Worm (Caenorhabditis elegans): Measurements from ENCODE around the gene chil-5.

Gene chil-5

ce11 chrII:9895173-9895572 lies 35.7 kb upstream of the chil-5 start:
- no peak for TF ChIP-seq zip-8 (tag; optimal IDR thresholded peaks at IDR 0.05)

- TF ChIP-seq unc-62 (GFP tag; optimal IDR thresholded peaks at IDR 0.05), result no peak
- no peak for TF ChIP-seq drap-1 (GFP tag; optimal IDR thresholded peaks at IDR 0.05)
- TF ChIP-seq nhr-76 (tag; optimal IDR thresholded peaks at IDR 0.05), result no peak
Observed at ce11 chrII:9894435-9894834, 35.0 kb upstream of the chil-5 start, which contains the start of gene F26C11.1. Gene F26C11.1 (plus strand): TSS chrII:9894735.

DNA sequence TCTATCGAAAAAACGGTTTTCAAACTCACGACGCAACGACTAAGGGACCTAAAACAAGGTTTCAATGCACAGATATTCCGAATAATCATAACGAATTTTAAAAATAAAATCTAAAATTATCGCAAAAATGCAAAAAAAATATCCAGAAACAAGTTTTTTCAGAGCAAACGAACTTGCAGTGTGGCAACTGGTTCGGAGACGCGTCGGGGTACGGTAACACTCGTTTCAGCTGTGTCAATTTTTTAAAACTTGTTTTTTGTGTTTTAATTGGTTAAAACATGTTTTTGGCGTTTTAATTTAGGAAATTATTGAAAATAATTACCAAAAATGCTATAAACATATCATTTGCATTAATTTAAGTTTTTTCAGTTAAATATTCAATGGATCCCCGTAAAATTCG lies 32.9 kb upstream of the chil-5 start, which contains the start of gene C08H9.16:
Gene C08H9.16, plus strand, starts transcription at position 370 of the 400 bp plus-strand sequence.
- TF ChIP-seq nhr-2 (tag; optimal IDR thresholded peaks at IDR 0.05), result no peak
- TF ChIP-seq hlh-1 (tag; optimal IDR thresholded peaks at IDR 0.05), result peak; percentile 59
- TF ChIP-seq unc-62 (GFP tag; optimal IDR thresholded peaks at IDR 0.05), result no peak
- TF ChIP-seq lin-13 (tag; optimal IDR thresholded peaks at IDR 0.05), result peak; percentile 11
- TF ChIP-seq tbx-8 (GFP tag; optimal IDR thresholded peaks at IDR 0.05), result no peak
- TF ChIP-seq lsy-2 (tag; optimal IDR thresholded peaks at IDR 0.05), result peak; percentile 95
- TF ChIP-seq sptf-1 (tag; optimal IDR thresholded peaks at IDR 0.05), result no peak
- TF ChIP-seq unc-39 (tag; optimal IDR thresholded peaks at IDR 0.05), result no peak
- no peak for TF ChIP-seq mab-5 (tag; optimal IDR thresholded peaks at IDR 0.05)
- TF ChIP-seq pha-4 (tag; optimal IDR thresholded peaks at IDR 0.05), result no peak
- TF ChIP-seq lin-32 (GFP tag; optimal IDR thresholded peaks at IDR 0.05), result no peak
- no peak for TF ChIP-seq ztf-11 (tag; optimal IDR thresholded peaks at IDR 0.05)
- peak; percentile 36 for TF ChIP-seq mep-1 (tag; optimal IDR thresholded peaks at IDR 0.05)

ce11 chrII:9891823-9892222 lies 32.3 kb upstream of the chil-5 start:
- TF ChIP-seq bed-3 (GFP tag; optimal IDR thresholded peaks at IDR 0.05) (no peak), elt-1 (tag; optimal IDR thresholded peaks at IDR 0.05; ENCODE audit: borderline replicate concordance, insufficient read depth) (peak; percentile 96), unc-62 (GFP tag; optimal IDR thresholded peaks at IDR 0.05) (peak; percentile 42), ham-2 (GFP tag; optimal IDR thresholded peaks at IDR 0.05) (peak; percentile 76), nhr-2 (tag; optimal IDR thresholded peaks at IDR 0.05) (peak; percentile 4)

ce11 chrII:9891031-9891689 lies 31.7 kb upstream of the chil-5 start, which contains the start of gene vgln-1:
Gene vgln-1 (minus strand): TSS chrII:9891081.
- TF ChIP-seq lin-13 (tag; optimal IDR thresholded peaks at IDR 0.05), result no peak
- peak; percentile 7 for TF ChIP-seq sptf-1 (tag; optimal IDR thresholded peaks at IDR 0.05)
- peak; percentile 20 for TF ChIP-seq pha-4 (tag; optimal IDR thresholded peaks at IDR 0.05)

- no peak for TF ChIP-seq ceh-43 (GFP tag; optimal IDR thresholded peaks at IDR 0.05)
- no peak for TF ChIP-seq M03D4.4 (tag; optimal IDR thresholded peaks at IDR 0.05)
- no peak for TF ChIP-seq unc-39 (tag; optimal IDR thresholded peaks at IDR 0.05)
- no peak for TF ChIP-seq lin-13 (tag; optimal IDR thresholded peaks at IDR 0.05)
- no peak for TF ChIP-seq drap-1 (GFP tag; optimal IDR thresholded peaks at IDR 0.05)
- TF ChIP-seq elt-3 (tag; optimal IDR thresholded peaks at IDR 0.05), result no peak
- no peak for TF ChIP-seq nhr-28 (tag; optimal IDR thresholded peaks at IDR 0.05)
- no peak for TF ChIP-seq tbx-8 (GFP tag; optimal IDR thresholded peaks at IDR 0.05)
- no peak for TF ChIP-seq sptf-1 (tag; optimal IDR thresholded peaks at IDR 0.05)
- no peak for TF ChIP-seq nhr-12 (tag; optimal IDR thresholded peaks at IDR 0.05)
- TF ChIP-seq ztf-11 (tag; optimal IDR thresholded peaks at IDR 0.05), result no peak
Observed at ce11 chrII:9888549-9888948, 29.1 kb upstream of the chil-5 start.

ce11 chrII:9886216-9886615 lies 26.7 kb upstream of the chil-5 start, which contains the start of gene algn-8:
Gene algn-8 (minus strand): TSS chrII:9886442.
- no peak for TF ChIP-seq M03D4.4 (tag; optimal IDR thresholded peaks at IDR 0.05)
- no peak for TF ChIP-seq snpc-4 (tag; optimal IDR thresholded peaks at IDR 0.05)

- TF ChIP-seq mep-1 (tag; optimal IDR thresholded peaks at IDR 0.05) (no peak), zip-8 (tag; optimal IDR thresholded peaks at IDR 0.05) (peak; percentile 16)
Observed at ce11 chrII:9880826-9881225, 21.4 kb upstream of the chil-5 start, which contains the start of gene C08H9.15. Gene C08H9.15 (plus strand): TSS chrII:9881193.
